Fruit fly (Drosophila melanogaster) whole organism, embryonic: Measurements from ENCODE around the gene Pvf3.

ENCODE experiments used
- ATbp ChIP-seq: fragments of 200-800 bp; sonication (Bioruptor generic); optimal IDR thresholded peaks from 2 replicates; lab custom pipeline; 2017; ENCODE audit warnings: missing biosample characterization, mild to moderate bottlenecking, missing genetic modification characterization, missing genetic modification reagents
- BEAF-32 ChIP-seq: fragments of 200-800 bp; sonication (Bioruptor generic); optimal IDR thresholded peaks from 3 replicates; lab custom pipeline; 2017; ENCODE audit warnings: missing biosample characterization, missing genetic modification characterization, mild to moderate bottlenecking, moderate library complexity, missing genetic modification reagents
- CG10321 ChIP-seq: fragments of 200-800 bp; sonication (Bioruptor generic); IDR thresholded peaks from 2 replicates; pipeline ENCODE4 v1.3.6; 2022; ENCODE audit warnings: missing biosample characterization, missing genetic modification characterization
- CG10565 ChIP-seq: fragments of 200-800 bp; sonication (Bioruptor generic); optimal IDR thresholded peaks from 3 replicates; lab custom pipeline; 2016; ENCODE audit warnings: missing biosample characterization, mild to moderate bottlenecking, missing genetic modification characterization
- CG10979 ChIP-seq: fragments of 200-800 bp; sonication (Bioruptor generic); optimal IDR thresholded peaks from 2 replicates; lab custom pipeline; 2018; ENCODE audit warnings: missing biosample characterization, mild to moderate bottlenecking, missing genetic modification characterization, moderate library complexity
- CG11247 ChIP-seq: fragments of 200-800 bp; sonication (Bioruptor generic); IDR thresholded peaks from 2 replicates; pipeline ENCODE4 v1.3.6; 2022; ENCODE audit warnings: missing biosample characterization, missing genetic modification characterization
- CG11456 ChIP-seq: fragments of 200-800 bp; sonication (Bioruptor generic); IDR thresholded peaks from 3 replicates; pipeline ENCODE4 v1.3.6; 2022; ENCODE audit warnings: missing biosample characterization, missing genetic modification characterization
- CG12299 ChIP-seq: fragments of 200-800 bp; sonication (Bioruptor generic); optimal IDR thresholded peaks from 2 replicates; lab custom pipeline; 2018; ENCODE audit warnings: missing biosample characterization, mild to moderate bottlenecking, missing genetic modification characterization
- CG12391 ChIP-seq: fragments of 200-800 bp; sonication (Bioruptor generic); optimal IDR thresholded peaks from 3 replicates; lab custom pipeline; 2018; ENCODE audit warnings: missing biosample characterization, mild to moderate bottlenecking, missing genetic modification characterization, moderate library complexity
- CG12744 ChIP-seq: fragments of 200-800 bp; sonication (Bioruptor generic); optimal IDR thresholded peaks from 2 replicates; lab custom pipeline; 2016; ENCODE audit warnings: missing biosample characterization, missing genetic modification characterization
- CG14441 ChIP-seq: fragments of 200-800 bp; sonication (Bioruptor generic); IDR thresholded peaks from 2 replicates; pipeline ENCODE4 v1.3.6; 2022; ENCODE audit warnings: missing biosample characterization, missing genetic modification characterization
- CG1529 ChIP-seq: fragments of 200-800 bp; sonication (Bioruptor generic); optimal IDR thresholded peaks from 3 replicates; lab custom pipeline; 2018; ENCODE audit warnings: missing biosample characterization, missing genetic modification characterization
- CG17361 ChIP-seq: fragments of 200-800 bp; sonication (Bioruptor generic); IDR thresholded peaks from 3 replicates; pipeline ENCODE4 v1.3.6; 2022; ENCODE audit warnings: missing biosample characterization, missing genetic modification characterization
- CG17802 ChIP-seq: fragments of 200-800 bp; sonication (Bioruptor generic); optimal IDR thresholded peaks from 2 replicates; lab custom pipeline; 2018; ENCODE audit warnings: missing biosample characterization, mild to moderate bottlenecking, missing genetic modification characterization, moderate library complexity
- CG17829 ChIP-seq: fragments of 200-800 bp; optimal IDR thresholded peaks from 2 replicates; lab custom pipeline; 2019; ENCODE audit warnings: missing biosample characterization, mild to moderate bottlenecking, missing genetic modification characterization, moderate library complexity
- CG18011 ChIP-seq: fragments of 200-800 bp; sonication (Bioruptor generic); optimal IDR thresholded peaks from 2 replicates; lab custom pipeline; 2017; ENCODE audit warnings: missing biosample characterization, missing genetic modification characterization, mild to moderate bottlenecking, moderate library complexity, missing genotype
- CG2712 ChIP-seq: fragments of 200-800 bp; optimal IDR thresholded peaks from 3 replicates; lab custom pipeline; 2019; ENCODE audit warnings: missing biosample characterization, mild to moderate bottlenecking, missing genetic modification characterization, moderate library complexity
- CG3281 ChIP-seq: fragments of 200-800 bp; sonication (Bioruptor generic); optimal IDR thresholded peaks from 3 replicates; lab custom pipeline; 2017; ENCODE audit warnings: missing biosample characterization, mild to moderate bottlenecking, missing genetic modification characterization
- CG43689 ChIP-seq: fragments of 200-800 bp; sonication (Bioruptor generic); IDR thresholded peaks from 2 replicates; pipeline ENCODE4 v1.3.6; 2022; ENCODE audit warnings: missing biosample characterization, missing genetic modification characterization
- CG7357 ChIP-seq: fragments of 200-800 bp; sonication (Bioruptor generic); IDR thresholded peaks from 3 replicates; pipeline ENCODE4 v1.3.6; 2022; ENCODE audit warnings: missing biosample characterization, missing genetic modification characterization
- CG7556 ChIP-seq: fragments of 200-800 bp; sonication (Bioruptor generic); optimal IDR thresholded peaks from 2 replicates; lab custom pipeline; 2017; ENCODE audit warnings: missing biosample characterization, mild to moderate bottlenecking, missing genetic modification characterization
- CG8089 ChIP-seq: fragments of 200-800 bp; sonication (Bioruptor generic); optimal IDR thresholded peaks from 3 replicates; lab custom pipeline; 2016; ENCODE audit warnings: missing biosample characterization, missing genetic modification characterization
- CG8765 ChIP-seq: fragments of 200-800 bp; sonication (Bioruptor generic); IDR thresholded peaks from 2 replicates; pipeline ENCODE4 v1.3.6; 2022; ENCODE audit warnings: missing biosample characterization, missing genetic modification characterization
- CG8924 ChIP-seq: fragments of 200-800 bp; optimal IDR thresholded peaks from 3 replicates; lab custom pipeline; 2019; ENCODE audit warnings: missing biosample characterization, mild to moderate bottlenecking, missing genetic modification characterization, moderate library complexity
- CG9437 ChIP-seq: fragments of 200-800 bp; sonication (Bioruptor generic); optimal IDR thresholded peaks from 2 replicates; lab custom pipeline; 2018; ENCODE audit warnings: missing biosample characterization, mild to moderate bottlenecking, missing genetic modification characterization
- CG9727 ChIP-seq: fragments of 200-800 bp; sonication (Bioruptor generic); optimal IDR thresholded peaks from 3 replicates; lab custom pipeline; 2017; ENCODE audit warnings: missing biosample characterization, mild to moderate bottlenecking, missing genetic modification characterization
- Dll ChIP-seq: fragments of 200-800 bp; sonication (Bioruptor generic); IDR thresholded peaks from 4 replicates; pipeline ENCODE4 v1.3.6; 2022; ENCODE audit warnings: missing biosample characterization, missing genetic modification characterization; ENCODE audit not compliant: partially characterized antibody
- Ets97D ChIP-seq: fragments of 200-800 bp; sonication (Bioruptor generic); optimal IDR thresholded peaks from 3 replicates; lab custom pipeline; 2016; ENCODE audit warnings: missing biosample characterization, missing genetic modification characterization
- HmgD ChIP-seq: fragments of 200-800 bp; sonication (Bioruptor generic); optimal IDR thresholded peaks from 3 replicates; lab custom pipeline; 2016; ENCODE audit warnings: missing biosample characterization, missing genetic modification characterization
- Pdp1 ChIP-seq, 2 experiments: fragments of 200-800 bp; sonication (Bioruptor generic); optimal IDR thresholded peaks; 3 replicates each; lab custom pipeline; 2016; ENCODE audit warnings: missing biosample characterization in 2 of 2, missing genetic modification characterization in 2 of 2, mild to moderate bottlenecking in 1 of 2, moderate library complexity in 1 of 2
- Rfx ChIP-seq: fragments of 200-800 bp; sonication (Bioruptor generic); IDR thresholded peaks from 2 replicates; pipeline ENCODE4 v1.3.6; 2022; ENCODE audit warnings: missing biosample characterization, missing genetic modification characterization
- Spps ChIP-seq: fragments of 200-800 bp; sonication (Bioruptor generic); optimal IDR thresholded peaks from 2 replicates; lab custom pipeline; 2018; ENCODE audit warnings: missing biosample characterization, mild to moderate bottlenecking, missing genetic modification characterization
- btn ChIP-seq: fragments of 200-800 bp; sonication (Bioruptor generic); optimal IDR thresholded peaks from 2 replicates; lab custom pipeline; 2016; ENCODE audit warnings: missing biosample characterization, missing genetic modification characterization
- dan ChIP-seq: fragments of 200-800 bp; sonication (Bioruptor generic); IDR thresholded peaks from 2 replicates; pipeline ENCODE4 v1.3.6; 2022; ENCODE audit warnings: missing biosample characterization, missing genetic modification characterization
- exex ChIP-seq: fragments of 200-800 bp; sonication (Bioruptor generic); optimal IDR thresholded peaks from 4 replicates; lab custom pipeline; 2018; ENCODE audit warnings: missing biosample characterization, mild to moderate bottlenecking, missing genetic modification characterization, moderate library complexity
- fru ChIP-seq: fragments of >200 bp; optimal IDR thresholded peaks from 2 replicates; lab custom pipeline; 2017
- gem ChIP-seq: fragments of 200-800 bp; sonication (Bioruptor generic); optimal IDR thresholded peaks from 2 replicates; lab custom pipeline; 2019; ENCODE audit warnings: missing biosample characterization, mild to moderate bottlenecking, missing genetic modification characterization, moderate library complexity
- gt ChIP-seq: fragments of 200-800 bp; sonication (Bioruptor generic); IDR thresholded peaks from 2 replicates; pipeline ENCODE4 v1.3.6; 2022; ENCODE audit warnings: missing biosample characterization, missing genetic modification characterization
- hkb ChIP-seq, 2 experiments: fragments of 200-800 bp in 1 of 2; fragments of >200 bp in 1 of 2; sonication (Bioruptor generic) in 1 of 2; IDR thresholded peaks in 1 of 2; optimal IDR thresholded peaks in 1 of 2; 2 replicates each; pipeline versions ENCODE4 v1.3.6 to Lab custom; 2017 to 2022; ENCODE audit warnings: missing biosample characterization in 1 of 2, missing genetic modification characterization in 1 of 2
- jigr1 ChIP-seq: fragments of 200-800 bp; sonication (Bioruptor generic); IDR thresholded peaks from 3 replicates; pipeline ENCODE4 v1.3.6; 2022; ENCODE audit warnings: missing biosample characterization, missing genetic modification characterization
- lbe ChIP-seq: fragments of 200-800 bp; sonication (Bioruptor generic); optimal IDR thresholded peaks from 2 replicates; lab custom pipeline; 2016; ENCODE audit warnings: missing biosample characterization, mild to moderate bottlenecking, missing genetic modification characterization
- mld ChIP-seq: fragments of 200-800 bp; sonication (Bioruptor generic); IDR thresholded peaks from 3 replicates; pipeline ENCODE4 v1.3.6; 2022; ENCODE audit warnings: missing biosample characterization, missing genetic modification characterization; ENCODE audit not compliant: partially characterized antibody
- nmo ChIP-seq: fragments of 200-800 bp; sonication (Bioruptor generic); optimal IDR thresholded peaks from 2 replicates; lab custom pipeline; 2018; ENCODE audit warnings: missing biosample characterization, mild to moderate bottlenecking, missing genetic modification characterization, moderate library complexity
- peb ChIP-seq: fragments of 200-800 bp; sonication (Bioruptor generic); IDR thresholded peaks from 2 replicates; pipeline ENCODE4 v1.3.6; 2022; ENCODE audit warnings: missing biosample characterization, missing genetic modification characterization
- pum ChIP-seq: fragments of 200-800 bp; sonication (Bioruptor generic); optimal IDR thresholded peaks from 2 replicates; lab custom pipeline; 2016; ENCODE audit warnings: missing biosample characterization, missing genetic modification characterization
- pzg ChIP-seq: fragments of 200-800 bp; sonication (Bioruptor generic); optimal IDR thresholded peaks from 3 replicates; lab custom pipeline; 2018; ENCODE audit warnings: missing biosample characterization, mild to moderate bottlenecking, missing genetic modification characterization, moderate library complexity
- row ChIP-seq: fragments of 200-800 bp; sonication (Bioruptor generic); IDR thresholded peaks from 3 replicates; pipeline ENCODE4 v1.3.6; 2022; ENCODE audit warnings: missing biosample characterization, missing genetic modification characterization
- stc ChIP-seq: fragments of 200-800 bp; sonication (Bioruptor generic); IDR thresholded peaks from 2 replicates; pipeline ENCODE4 v1.3.6; 2022; ENCODE audit warnings: missing biosample characterization, missing genetic modification characterization
- sug ChIP-seq: fragments of 200-800 bp; optimal IDR thresholded peaks from 2 replicates; lab custom pipeline; 2019; ENCODE audit warnings: missing biosample characterization, mild to moderate bottlenecking, missing genetic modification characterization, moderate library complexity
- trem ChIP-seq: fragments of 200-800 bp; optimal IDR thresholded peaks from 3 replicates; lab custom pipeline; 2019; ENCODE audit warnings: missing biosample characterization, mild to moderate bottlenecking, missing genetic modification characterization, moderate library complexity
- tup ChIP-seq: fragments of 200-800 bp; sonication (Bioruptor generic); optimal IDR thresholded peaks from 2 replicates; lab custom pipeline; 2016; ENCODE audit warnings: missing biosample characterization, mild to moderate bottlenecking, missing genetic modification characterization, moderate library complexity
- unc-4 ChIP-seq: fragments of 200-800 bp; sonication (Bioruptor generic); IDR thresholded peaks from 2 replicates; pipeline ENCODE4 v1.3.6; 2022; ENCODE audit warnings: missing biosample characterization, missing genetic modification characterization; ENCODE audit not compliant: partially characterized antibody
- zfh2 ChIP-seq: fragments of 200-800 bp; sonication (Bioruptor generic); optimal IDR thresholded peaks from 2 replicates; lab custom pipeline; 2016; ENCODE audit warnings: missing biosample characterization, missing genetic modification characterization

Pvf3 gene

dm6 chr2L:7181978-7182392 lies 24.5 kb upstream of the Pvf3 start, which contains the start of gene MICU1 (continued):
- TF ChIP-seq sug (tag; lab: Kevin White, UChicago) (no peak), HmgD (GFP tag; lab: Kevin White, UChicago) (no peak), CG8089 (GFP tag; lab: Kevin White, UChicago) (no peak), CG10979 (tag; lab: Kevin White, UChicago) (no peak), CG14441 (no peak), CG7357 (GFP tag; lab: Robert Waterston, UW) (no peak), hkb (optimal IDR thresholded peaks at IDR 0.05; lab: Kevin White, UChicago) (no peak), hkb (GFP tag; IDR thresholded peaks at IDR 0.05; lab: Robert Waterston, UW) (no peak), exex (no peak), Ets97D (GFP tag; lab: Kevin White, UChicago) (peak; percentile 80), CG12299 (tag; lab: Kevin White, UChicago) (peak; percentile 23), tup (GFP tag; lab: Kevin White, UChicago) (no peak), CG43689 (no peak), jigr1 (GFP tag; lab: Robert Waterston, UW) (no peak), lbe (GFP tag; lab: Kevin White, UChicago) (no peak), CG12391 (tag; lab: Kevin White, UChicago) (peak; percentile 36), zfh2 (GFP tag; lab: Kevin White, UChicago) (no peak), CG2712 (peak; percentile 20), CG3281 (GFP tag; lab: Kevin White, UChicago) (peak; percentile 19), CG10565 (GFP tag; lab: Kevin White, UChicago) (no peak), Spps (no peak), unc-4 (no peak), fru (lab: Kevin White, UChicago) (no peak), Rfx (no peak), pzg (GFP tag; lab: Kevin White, UChicago) (peak; percentile 62), gem (tag; lab: Kevin White, UChicago) (peak; percentile 32), CG9437 (GFP tag; lab: Kevin White, UChicago) (peak; percentile 11), CG18011 (GFP tag; lab: Kevin White, UChicago) (peak; percentile 98), CG11247 (no peak), CG17361 (GFP tag; lab: Robert Waterston, UW) (peak; percentile 51; the same call in 1 of the 3 replicates), ATbp (GFP tag; lab: Kevin White, UChicago) (no peak), CG9727 (GFP tag; lab: Kevin White, UChicago) (peak; percentile 18), CG1529 (no peak), dan (GFP tag; lab: Robert Waterston, UW) (no peak), CG17829 (tag; lab: Kevin White, UChicago) (peak; percentile 19), CG17802 (tag; lab: Kevin White, UChicago) (no peak), CG11456 (GFP tag; lab: Robert Waterston, UW) (no peak), stc (no peak), CG12744 (GFP tag; lab: Kevin White, UChicago) (no peak), CG7556 (GFP tag; lab: Kevin White, UChicago) (no peak)

- no peak for TF ChIP-seq mld
- no peak for TF ChIP-seq nmo (GFP tag; lab: Kevin White, UChicago)
- no peak for TF ChIP-seq Dll (GFP tag; lab: Robert Waterston, UW)
- TF ChIP-seq btn (GFP tag; lab: Kevin White, UChicago) = no peak
- no peak for TF ChIP-seq CG12299 (tag; lab: Kevin White, UChicago)
- TF ChIP-seq BEAF-32 (GFP tag; lab: Kevin White, UChicago) = no peak
- TF ChIP-seq Pdp1 (GFP tag; optimal IDR thresholded peaks at IDR 0.05; lab: Kevin White, UChicago) = peak in 1 of 2 experiments; percentile 8
- no peak for TF ChIP-seq CG8765 (GFP tag; lab: Robert Waterston, UW)
- no peak for TF ChIP-seq trem
- TF ChIP-seq CG10321 (GFP tag; lab: Robert Waterston, UW) = no peak
- TF ChIP-seq gt (GFP tag; lab: Robert Waterston, UW) = no peak
- no peak for TF ChIP-seq CG8924 (tag; lab: Kevin White, UChicago)
- peak; percentile 10; the same call in 1 of the 3 replicates for TF ChIP-seq row (GFP tag; lab: Robert Waterston, UW)
- no peak for TF ChIP-seq CG14441
- TF ChIP-seq pum (GFP tag; lab: Kevin White, UChicago) = no peak
- TF ChIP-seq peb = no peak
These were observed 21.8 kb upstream of the Pvf3 start for dm6 chr2L:7179276-7179675.
